Worm (Caenorhabditis elegans): ENCODE results near the gene str-187.

Gene str-187

ce11 chrIV:17263714-17264113 lies 1.7 kb upstream of the str-187 start:
- TF ChIP-seq ceh-39 (tag; optimal IDR thresholded peaks at IDR 0.05) (no peak), mab-5 (tag; optimal IDR thresholded peaks at IDR 0.05) (no peak), sem-2 (GFP tag; optimal IDR thresholded peaks at IDR 0.05) (no peak), tbx-8 (GFP tag; optimal IDR thresholded peaks at IDR 0.05) (no peak), drap-1 (GFP tag; optimal IDR thresholded peaks at IDR 0.05) (no peak), unc-62 (GFP tag; optimal IDR thresholded peaks at IDR 0.05) (no peak), lin-13 (tag; optimal IDR thresholded peaks at IDR 0.05) (no peak), hlh-1 (tag; optimal IDR thresholded peaks at IDR 0.05) (no peak), sptf-1 (tag; optimal IDR thresholded peaks at IDR 0.05) (no peak), zip-8 (tag; optimal IDR thresholded peaks at IDR 0.05) (no peak), elt-1 (tag; optimal IDR thresholded peaks at IDR 0.05; ENCODE audit: borderline replicate concordance, insufficient read depth) (no peak), elt-3 (tag; optimal IDR thresholded peaks at IDR 0.05) (no peak), unc-120 (tag; optimal IDR thresholded peaks at IDR 0.05; ENCODE audit: poor library complexity, severe bottlenecking) (no peak), nhr-28 (tag; optimal IDR thresholded peaks at IDR 0.05) (no peak), bed-3 (GFP tag; optimal IDR thresholded peaks at IDR 0.05) (no peak), cnd-1 (tag; optimal IDR thresholded peaks at IDR 0.05) (no peak), snpc-4 (tag; optimal IDR thresholded peaks at IDR 0.05) (no peak), nhr-237 (tag; optimal IDR thresholded peaks at IDR 0.05) (no peak)

ce11 chrIV:17264714-17265113 lies 665 bp upstream of the str-187 start, which contains the start of gene F26D10.13:
Gene F26D10.13 (minus strand): TSS chrIV:17264814.
- TF ChIP-seq mep-1 (tag; optimal IDR thresholded peaks at IDR 0.05) (no peak), flh-1 (GFP tag; optimal IDR thresholded peaks at IDR 0.05) (no peak), drap-1 (GFP tag; optimal IDR thresholded peaks at IDR 0.05) (no peak), unc-39 (tag; optimal IDR thresholded peaks at IDR 0.05) (no peak), nhr-76 (tag; optimal IDR thresholded peaks at IDR 0.05) (no peak), ces-1 (GFP tag; optimal IDR thresholded peaks at IDR 0.05) (no peak), bed-3 (GFP tag; optimal IDR thresholded peaks at IDR 0.05) (no peak), lsy-2 (tag; optimal IDR thresholded peaks at IDR 0.05) (no peak), unc-62 (GFP tag; optimal IDR thresholded peaks at IDR 0.05) (no peak), sem-2 (GFP tag; optimal IDR thresholded peaks at IDR 0.05) (no peak), ceh-43 (GFP tag; optimal IDR thresholded peaks at IDR 0.05) (no peak), unc-120 (tag; optimal IDR thresholded peaks at IDR 0.05; ENCODE audit: poor library complexity, severe bottlenecking) (no peak), hlh-1 (tag; optimal IDR thresholded peaks at IDR 0.05) (no peak), nhr-12 (tag; optimal IDR thresholded peaks at IDR 0.05) (no peak), nhr-28 (tag; optimal IDR thresholded peaks at IDR 0.05) (no peak), blmp-1 (tag; optimal IDR thresholded peaks at IDR 0.05) (no peak), pha-4 (tag; optimal IDR thresholded peaks at IDR 0.05) (no peak)

- TF ChIP-seq lsy-2 (tag; optimal IDR thresholded peaks at IDR 0.05) (no peak), M03D4.4 (tag; optimal IDR thresholded peaks at IDR 0.05) (no peak), ham-2 (GFP tag; optimal IDR thresholded peaks at IDR 0.05) (no peak), mab-5 (tag; optimal IDR thresholded peaks at IDR 0.05) (no peak), elt-1 (tag; optimal IDR thresholded peaks at IDR 0.05; ENCODE audit: borderline replicate concordance, insufficient read depth) (no peak), ceh-39 (tag; optimal IDR thresholded peaks at IDR 0.05) (no peak), drap-1 (GFP tag; optimal IDR thresholded peaks at IDR 0.05) (no peak), sptf-1 (tag; optimal IDR thresholded peaks at IDR 0.05) (no peak), ceh-43 (GFP tag; optimal IDR thresholded peaks at IDR 0.05) (no peak), mep-1 (tag; optimal IDR thresholded peaks at IDR 0.05) (no peak), blmp-1 (tag; optimal IDR thresholded peaks at IDR 0.05) (no peak), pha-4 (tag; optimal IDR thresholded peaks at IDR 0.05) (no peak), unc-120 (tag; optimal IDR thresholded peaks at IDR 0.05; ENCODE audit: poor library complexity, severe bottlenecking) (no peak)
Measured at ce11 chrIV:17265716-17266115, 337 bp downstream of the str-187 start.

DNA sequence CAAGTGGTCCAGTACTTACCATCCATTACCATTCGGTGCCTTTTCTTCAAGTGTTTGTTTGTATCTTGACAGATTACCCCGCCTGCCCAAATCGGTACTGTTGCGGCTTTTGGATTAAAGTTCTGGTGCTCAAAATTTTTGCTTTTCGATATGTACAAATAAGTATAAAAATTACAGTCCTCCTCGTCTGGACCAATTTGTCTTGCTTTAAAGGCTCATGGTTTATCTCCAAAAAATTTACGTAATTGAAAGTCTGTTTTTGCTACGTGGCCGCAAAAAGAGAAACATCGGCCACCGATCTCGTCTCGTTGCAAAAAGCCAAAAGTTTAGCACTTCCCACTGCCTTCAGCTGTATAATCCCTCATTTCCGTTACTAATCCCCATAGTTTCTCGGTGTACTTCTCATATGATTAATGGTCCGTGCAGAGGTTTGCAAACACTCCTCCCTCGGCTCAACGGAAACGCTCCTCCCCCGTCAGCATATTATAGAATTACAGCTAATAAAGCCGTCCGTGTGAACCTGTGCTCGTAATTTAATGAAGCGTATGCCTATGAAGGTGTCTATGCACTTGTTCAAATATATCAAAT lies 2.0 kb downstream of the str-187 start:
- TF ChIP-seq ces-1 (GFP tag; optimal IDR thresholded peaks at IDR 0.05) (peak; percentile 44), nhr-2 (tag; optimal IDR thresholded peaks at IDR 0.05) (peak; percentile 2), zip-8 (tag; optimal IDR thresholded peaks at IDR 0.05) (no peak), lsy-2 (tag; optimal IDR thresholded peaks at IDR 0.05) (no peak), lin-13 (tag; optimal IDR thresholded peaks at IDR 0.05) (no peak), sem-2 (GFP tag; optimal IDR thresholded peaks at IDR 0.05) (no peak)

- no peak for TF ChIP-seq mep-1 (tag; optimal IDR thresholded peaks at IDR 0.05)
- TF ChIP-seq nhr-28 (tag; optimal IDR thresholded peaks at IDR 0.05), result no peak
- no peak for TF ChIP-seq snpc-4 (tag; optimal IDR thresholded peaks at IDR 0.05)
- TF ChIP-seq sptf-1 (tag; optimal IDR thresholded peaks at IDR 0.05), result no peak
Measured at ce11 chrIV:17268069-17268468, 2.7 kb downstream of the str-187 start.

All from whole organism, mixed stage, embryonic.